Fruit fly (Drosophila melanogaster) whole organism, embryonic: ENCODE results near the gene Rnp4F.

ENCODE experiments used
- B-H2 ChIP-seq: fragments of 200-800 bp; sonication (Bioruptor generic); optimal IDR thresholded peaks from 2 replicates; lab custom pipeline; 2018; ENCODE audit warnings: missing biosample characterization, mild to moderate bottlenecking, missing genetic modification characterization
- Bgb ChIP-seq: fragments of 200-800 bp; sonication (Bioruptor generic); IDR thresholded peaks from 2 replicates; pipeline ENCODE4 v1.3.6; 2022; ENCODE audit warnings: missing biosample characterization, missing genetic modification characterization; ENCODE audit not compliant: partially characterized antibody
- C15 ChIP-seq: fragments of 200-800 bp; sonication (Bioruptor generic); IDR thresholded peaks from 3 replicates; pipeline ENCODE4 v1.3.6; 2022; ENCODE audit warnings: missing biosample characterization, missing genetic modification characterization
- CG10543 ChIP-seq: fragments of 200-800 bp; sonication (Bioruptor generic); optimal IDR thresholded peaks from 3 replicates; lab custom pipeline; 2017; ENCODE audit warnings: missing biosample characterization, mild to moderate bottlenecking, missing genetic modification characterization, moderate library complexity
- CG13775 ChIP-seq: fragments of 200-800 bp; sonication (Bioruptor generic); optimal IDR thresholded peaks from 3 replicates; lab custom pipeline; 2017; ENCODE audit warnings: missing biosample characterization, mild to moderate bottlenecking, missing genetic modification characterization
- CG1602 ChIP-seq: fragments of 200-800 bp; sonication (Bioruptor generic); optimal IDR thresholded peaks from 3 replicates; lab custom pipeline; 2016; ENCODE audit warnings: missing biosample characterization, missing genetic modification characterization
- CG16815 ChIP-seq: fragments of 200-800 bp; sonication (Bioruptor generic); optimal IDR thresholded peaks from 3 replicates; lab custom pipeline; 2017; ENCODE audit warnings: missing biosample characterization, mild to moderate bottlenecking, missing genetic modification characterization
- CG17612 ChIP-seq: fragments of 200-800 bp; sonication (Bioruptor generic); IDR thresholded peaks from 2 replicates; pipeline ENCODE4 v1.3.6; 2022; ENCODE audit warnings: missing biosample characterization, missing genetic modification characterization
- CG17912 ChIP-seq: fragments of 200-800 bp; sonication (Bioruptor generic); optimal IDR thresholded peaks from 2 replicates; lab custom pipeline; 2018; ENCODE audit warnings: missing biosample characterization, mild to moderate bottlenecking, missing genetic modification characterization
- CG34422 ChIP-seq: fragments of 200-800 bp; sonication (Bioruptor generic); IDR thresholded peaks from 3 replicates; pipeline ENCODE4 v1.3.6; 2022; ENCODE audit warnings: missing biosample characterization, missing genetic modification characterization
- CG3995 ChIP-seq: fragments of 200-800 bp; sonication (Bioruptor generic); optimal IDR thresholded peaks from 3 replicates; lab custom pipeline; 2016; ENCODE audit warnings: missing biosample characterization, missing genetic modification characterization
- CG4282 ChIP-seq: fragments of 200-800 bp; sonication (Bioruptor generic); optimal IDR thresholded peaks from 2 replicates; lab custom pipeline; 2016; ENCODE audit warnings: missing biosample characterization, missing genetic modification characterization
- CG6175 ChIP-seq: fragments of 200-800 bp; sonication (Bioruptor generic); IDR thresholded peaks from 3 replicates; pipeline ENCODE4 v1.3.6; 2022; ENCODE audit warnings: missing biosample characterization, missing genetic modification characterization
- CG6765 ChIP-seq: fragments of 200-800 bp; sonication (Bioruptor generic); optimal IDR thresholded peaks from 3 replicates; lab custom pipeline; 2017; ENCODE audit warnings: missing biosample characterization, mild to moderate bottlenecking, missing genetic modification characterization
- CG6791 ChIP-seq: fragments of 200-800 bp; sonication (Bioruptor generic); IDR thresholded peaks from 3 replicates; pipeline ENCODE4 v1.3.6; 2022; ENCODE audit warnings: missing biosample characterization, missing genetic modification characterization; ENCODE audit not compliant: partially characterized antibody
- CG8478 ChIP-seq: fragments of >200 bp; optimal IDR thresholded peaks from 2 replicates; lab custom pipeline; 2018
- CG8765 ChIP-seq: fragments of 200-800 bp; sonication (Bioruptor generic); IDR thresholded peaks from 2 replicates; pipeline ENCODE4 v1.3.6; 2022; ENCODE audit warnings: missing biosample characterization, missing genetic modification characterization
- CG9609 ChIP-seq: fragments of 200-800 bp; sonication (Bioruptor generic); optimal IDR thresholded peaks from 3 replicates; lab custom pipeline; 2016; ENCODE audit warnings: missing biosample characterization, missing genetic modification characterization
- CoRest ChIP-seq: fragments of 200-800 bp; sonication (Bioruptor generic); optimal IDR thresholded peaks from 3 replicates; lab custom pipeline; 2018; ENCODE audit warnings: missing biosample characterization, mild to moderate bottlenecking, missing genetic modification characterization, moderate library complexity
- Dll ChIP-seq: fragments of 200-800 bp; sonication (Bioruptor generic); IDR thresholded peaks from 4 replicates; pipeline ENCODE4 v1.3.6; 2022; ENCODE audit warnings: missing biosample characterization, missing genetic modification characterization; ENCODE audit not compliant: partially characterized antibody
- Doc3 ChIP-seq: fragments of 200-800 bp; sonication (Bioruptor generic); IDR thresholded peaks from 3 replicates; pipeline ENCODE4 v1.3.6; 2022; ENCODE audit warnings: missing biosample characterization, missing genetic modification characterization; ENCODE audit not compliant: partially characterized antibody
- Hmx ChIP-seq: fragments of 200-800 bp; sonication (Bioruptor generic); optimal IDR thresholded peaks from 2 replicates; lab custom pipeline; 2016; ENCODE audit warnings: missing biosample characterization, missing genetic modification characterization
- Jarid2 ChIP-seq: fragments of 200-800 bp; sonication (Bioruptor generic); optimal IDR thresholded peaks from 3 replicates; lab custom pipeline; 2017; ENCODE audit warnings: mild to moderate bottlenecking, missing biosample characterization, missing genetic modification reagents, missing genetic modification characterization
- Lim3 ChIP-seq: fragments of 200-800 bp; sonication (Bioruptor generic); IDR thresholded peaks from 2 replicates; pipeline ENCODE4 v1.3.6; 2022; ENCODE audit warnings: missing biosample characterization, missing genetic modification characterization
- Med ChIP-seq: fragments of 200-800 bp; sonication (Bioruptor generic); peaks from one replicate; lab custom pipeline; 2016; ENCODE audit warnings: missing biosample characterization, missing genetic modification characterization, mild to moderate bottlenecking, inconsistent platforms, moderate library complexity
- NFAT ChIP-seq: fragments of 200-800 bp; sonication (Bioruptor generic); IDR thresholded peaks from 2 replicates; pipeline ENCODE4 v1.3.6; 2022; ENCODE audit warnings: missing biosample characterization, missing genetic modification characterization
- Nf-YA ChIP-seq: fragments of 200-800 bp; sonication (Bioruptor generic); IDR thresholded peaks from 2 replicates; pipeline ENCODE4 v1.3.6; 2022; ENCODE audit warnings: missing biosample characterization, missing genetic modification characterization
- Oli ChIP-seq: fragments of 200-800 bp; sonication (Bioruptor generic); optimal IDR thresholded peaks from 2 replicates; lab custom pipeline; 2018; ENCODE audit warnings: missing biosample characterization, mild to moderate bottlenecking, missing genetic modification characterization, moderate library complexity
- Opbp ChIP-seq: fragments of 200-800 bp; sonication (Bioruptor generic); IDR thresholded peaks from 3 replicates; pipeline ENCODE4 v1.3.6; 2022; ENCODE audit warnings: missing biosample characterization, missing genetic modification characterization; ENCODE audit not compliant: partially characterized antibody
- Ravus ChIP-seq: fragments of 200-800 bp; sonication (Bioruptor generic); IDR thresholded peaks from 2 replicates; pipeline ENCODE4 v1.3.6; 2022; ENCODE audit warnings: missing biosample characterization, missing genetic modification characterization
- Sox102F ChIP-seq: fragments of 200-800 bp; sonication (Bioruptor generic); optimal IDR thresholded peaks from 2 replicates; lab custom pipeline; 2018; ENCODE audit warnings: missing biosample characterization, mild to moderate bottlenecking, missing genetic modification characterization, moderate library complexity
- Usf ChIP-seq: fragments of 200-800 bp; sonication (Bioruptor generic); optimal IDR thresholded peaks from 2 replicates; lab custom pipeline; 2017; ENCODE audit warnings: missing genotype, missing biosample characterization, missing genetic modification characterization
- Vsx1 ChIP-seq: fragments of 200-800 bp; sonication (Bioruptor generic); optimal IDR thresholded peaks from 2 replicates; lab custom pipeline; 2017; ENCODE audit warnings: missing biosample characterization, mild to moderate bottlenecking, missing genetic modification characterization, missing genetic modification reagents
- bab2 ChIP-seq: fragments of 200-800 bp; sonication (Bioruptor generic); optimal IDR thresholded peaks from 2 replicates; lab custom pipeline; 2016; ENCODE audit warnings: missing biosample characterization, missing genetic modification characterization
- br ChIP-seq: fragments of >200 bp; optimal IDR thresholded peaks from 2 replicates; lab custom pipeline; 2017
- btn ChIP-seq: fragments of 200-800 bp; sonication (Bioruptor generic); optimal IDR thresholded peaks from 2 replicates; lab custom pipeline; 2016; ENCODE audit warnings: missing biosample characterization, missing genetic modification characterization
- cato ChIP-seq: fragments of 200-800 bp; sonication (Bioruptor generic); optimal IDR thresholded peaks from 2 replicates; lab custom pipeline; 2016; ENCODE audit warnings: missing biosample characterization, missing genetic modification characterization, borderline replicate concordance
- chn ChIP-seq: fragments of 200-800 bp; sonication (Bioruptor generic); optimal IDR thresholded peaks from 2 replicates; lab custom pipeline; 2016; ENCODE audit warnings: missing biosample characterization, missing genetic modification characterization
- en ChIP-seq: fragments of 200-800 bp; sonication (Bioruptor generic); optimal IDR thresholded peaks from 2 replicates; lab custom pipeline; 2016; ENCODE audit warnings: missing biosample characterization, missing genetic modification characterization
- fru ChIP-seq: fragments of >200 bp; optimal IDR thresholded peaks from 2 replicates; lab custom pipeline; 2017
- gcm2 ChIP-seq: fragments of 200-800 bp; sonication (Bioruptor generic); optimal IDR thresholded peaks from 2 replicates; lab custom pipeline; 2016; ENCODE audit warnings: missing biosample characterization, missing genetic modification characterization
- h ChIP-seq: fragments of >200 bp; optimal IDR thresholded peaks from 2 replicates; lab custom pipeline; 2017
- kah ChIP-seq: fragments of 200-800 bp; sonication (Bioruptor generic); optimal IDR thresholded peaks from 2 replicates; lab custom pipeline; 2018; ENCODE audit warnings: missing biosample characterization, mild to moderate bottlenecking, missing genetic modification characterization
- lola ChIP-seq, 3 experiments: fragments of >200 bp in 2 of 3; fragments of 200-800 bp in 1 of 3; sonication (Bioruptor generic) in 1 of 3; optimal IDR thresholded peaks; 2 replicates each; lab custom pipeline; 2017 to 2019; ENCODE audit warnings: missing biosample characterization in 3 of 3, missing genetic modification characterization in 3 of 3, mild to moderate bottlenecking in 1 of 3, moderate library complexity in 1 of 3
- lov ChIP-seq, 2 experiments: fragments of 200-800 bp in 1 of 2; fragments of >200 bp in 1 of 2; sonication (Bioruptor generic) in 1 of 2; IDR thresholded peaks in 1 of 2; optimal IDR thresholded peaks in 1 of 2; 2 replicates in 1 of 2; 3 replicates in 1 of 2; pipeline versions ENCODE4 v1.3.6 to Lab custom; 2017 to 2022; ENCODE audit warnings: missing biosample characterization in 1 of 2, missing genetic modification characterization in 1 of 2
- oc ChIP-seq: fragments of 200-800 bp; sonication (Bioruptor generic); optimal IDR thresholded peaks from 2 replicates; lab custom pipeline; 2018; ENCODE audit warnings: missing biosample characterization, mild to moderate bottlenecking, missing genetic modification characterization, moderate library complexity
- pfk ChIP-seq: fragments of 200-800 bp; sonication (Bioruptor generic); optimal IDR thresholded peaks from 2 replicates; lab custom pipeline; 2018; ENCODE audit warnings: missing biosample characterization, mild to moderate bottlenecking, missing genetic modification characterization, moderate library complexity
- ro ChIP-seq: fragments of 200-800 bp; sonication (Bioruptor generic); IDR thresholded peaks from 2 replicates; pipeline ENCODE4 v1.3.6; 2022; ENCODE audit warnings: missing biosample characterization, missing genetic modification characterization
- seq ChIP-seq: fragments of 200-800 bp; sonication (Bioruptor generic); IDR thresholded peaks from 2 replicates; pipeline ENCODE4 v1.3.6; 2022; ENCODE audit warnings: missing biosample characterization, missing genetic modification characterization
- unc-4 ChIP-seq: fragments of 200-800 bp; sonication (Bioruptor generic); IDR thresholded peaks from 2 replicates; pipeline ENCODE4 v1.3.6; 2022; ENCODE audit warnings: missing biosample characterization, missing genetic modification characterization; ENCODE audit not compliant: partially characterized antibody
- vvl ChIP-seq: fragments of 200-800 bp; sonication (Bioruptor generic); IDR thresholded peaks from 2 replicates; pipeline ENCODE4 v1.3.6; 2022; ENCODE audit warnings: missing biosample characterization, missing genetic modification characterization

Rnp4F gene

DNA sequence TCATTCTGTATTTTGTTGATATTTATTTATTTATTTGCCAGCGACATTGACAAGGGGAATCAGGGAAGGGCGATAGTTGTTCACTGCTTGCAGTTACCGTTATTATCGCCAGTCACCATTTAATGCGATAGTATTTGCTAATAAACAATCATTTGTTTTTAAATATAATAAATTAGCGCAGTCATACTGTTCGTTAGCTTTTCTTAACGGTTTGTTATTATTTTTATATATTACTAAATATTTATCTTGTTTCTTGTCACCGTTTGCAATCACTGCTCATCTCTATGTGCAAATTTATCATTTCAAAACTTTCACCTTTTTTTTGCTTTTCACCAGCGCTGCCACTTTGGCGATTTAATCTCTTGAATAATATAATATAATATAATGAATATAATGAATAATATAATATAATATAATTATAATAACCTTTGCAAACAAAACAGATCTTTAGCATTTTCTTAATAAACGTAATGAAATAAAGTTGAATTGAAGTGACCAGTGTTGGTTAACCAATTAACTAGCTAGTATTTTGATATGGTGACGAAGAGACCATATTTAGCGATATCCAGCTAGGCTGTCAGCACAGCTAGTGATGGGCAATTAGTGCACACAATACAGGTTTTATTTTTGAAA is 6.9 kb upstream of the Rnp4F start, which contains the start of the genes CG3309 and XRCC1 (continued):
- TF ChIP-seq vvl (GFP tag; lab: Robert Waterston, UW), result peak; percentile 69
- peak; percentile 28; the same call in 1 of the 3 replicates for TF ChIP-seq C15 (GFP tag; lab: Robert Waterston, UW)
- TF ChIP-seq CG6175 (GFP tag; lab: Robert Waterston, UW), result no peak
- TF ChIP-seq Opbp (GFP tag; lab: Robert Waterston, UW), result peak; percentile 73
- TF ChIP-seq kah, result no peak
- no peak for TF ChIP-seq Usf (GFP tag; lab: Kevin White, UChicago)
- TF ChIP-seq CG34422 (GFP tag; lab: Robert Waterston, UW), result peak; percentile 78; the same call in 2 of the 3 replicates
- TF ChIP-seq Lim3, result no peak
- peak; percentile 80 for TF ChIP-seq Bgb
- no peak for TF ChIP-seq CG17612 (GFP tag; lab: Robert Waterston, UW)
- no peak for TF ChIP-seq Nf-YA (GFP tag; lab: Robert Waterston, UW)
- TF ChIP-seq oc (tag; lab: Kevin White, UChicago), result no peak
- no peak for TF ChIP-seq fru (lab: Kevin White, UChicago)
- no peak for TF ChIP-seq Vsx1 (GFP tag; lab: Kevin White, UChicago)
- TF ChIP-seq Jarid2, result no peak
- TF ChIP-seq lola (GFP tag; optimal IDR thresholded peaks at IDR 0.05; lab: Kevin White, UChicago), result peak in 1 of 3 experiments; percentile 46
- TF ChIP-seq CG8765 (GFP tag; lab: Robert Waterston, UW), result peak; percentile 51
- peak; percentile 23 for TF ChIP-seq CG16815 (GFP tag; lab: Kevin White, UChicago)
- TF ChIP-seq br (lab: Kevin White, UChicago), result no peak
- TF ChIP-seq lov (optimal IDR thresholded peaks at IDR 0.05; lab: Kevin White, UChicago), result no peak
- no peak for TF ChIP-seq lov (GFP tag; IDR thresholded peaks at IDR 0.05; lab: Robert Waterston, UW)
- TF ChIP-seq CG6791 (GFP tag; lab: Robert Waterston, UW), result peak; percentile 84
- no peak for TF ChIP-seq CG17912 (GFP tag; lab: Kevin White, UChicago)
- peak; percentile 23 for TF ChIP-seq Oli (tag; lab: Kevin White, UChicago)
- peak; percentile 99 for TF ChIP-seq CG3995 (GFP tag; lab: Kevin White, UChicago)
- 0 out of 2 replicates have a peak, but pooled peaks have one; percentile 49 for TF ChIP-seq seq (GFP tag; lab: Robert Waterston, UW)
- no peak for TF ChIP-seq NFAT (GFP tag; lab: Robert Waterston, UW)
- no peak for TF ChIP-seq CG9609
- peak; percentile 23 for TF ChIP-seq CG1602
- TF ChIP-seq chn (GFP tag; lab: Kevin White, UChicago), result peak; percentile 19
- peak; percentile 57 for TF ChIP-seq Sox102F (GFP tag; lab: Kevin White, UChicago)
- TF ChIP-seq Ravus, result no peak
- TF ChIP-seq Hmx (GFP tag; lab: Kevin White, UChicago), result no peak
- TF ChIP-seq Med (GFP tag; lab: Kevin White, UChicago), result peak; percentile 82
- TF ChIP-seq CG4282 (GFP tag; lab: Kevin White, UChicago), result no peak
- TF ChIP-seq pfk (GFP tag; lab: Kevin White, UChicago), result no peak
- peak; percentile 74 for TF ChIP-seq CG13775 (GFP tag; lab: Kevin White, UChicago)
- TF ChIP-seq cato (GFP tag; lab: Kevin White, UChicago), result no peak
- TF ChIP-seq CoRest, result peak; percentile 59
- peak; percentile 86 for TF ChIP-seq Doc3
- no peak for TF ChIP-seq bab2
- no peak for TF ChIP-seq h (lab: Kevin White, UChicago)
- no peak for TF ChIP-seq gcm2
- TF ChIP-seq CG6765 (GFP tag; lab: Kevin White, UChicago), result peak; percentile 3
- no peak for TF ChIP-seq ro (GFP tag; lab: Robert Waterston, UW)
- no peak for TF ChIP-seq B-H2 (GFP tag; lab: Kevin White, UChicago)
- TF ChIP-seq en (GFP tag; lab: Kevin White, UChicago), result no peak
- peak; percentile 92 for TF ChIP-seq Dll (GFP tag; lab: Robert Waterston, UW)
- peak; percentile 33 for TF ChIP-seq CG10543 (GFP tag; lab: Kevin White, UChicago)
- no peak for TF ChIP-seq CG8478
- TF ChIP-seq unc-4 (GFP tag; lab: Robert Waterston, UW), result peak; percentile 78
- TF ChIP-seq btn (GFP tag; lab: Kevin White, UChicago), result no peak
